Fruit fly (Drosophila melanogaster) whole organism, embryonic: ENCODE measurements around the gene CG8312.
A peak's percentile ranks its signal among the peaks of the same experiment; 100 is the strongest.

Experiments used
- Adf1 ChIP-seq: fragments of 200-800 bp; sonication (Bioruptor generic); IDR thresholded peaks from 2 replicates; pipeline ENCODE4 v1.3.6; 2022; ENCODE audit warnings: missing biosample characterization, missing genetic modification characterization
- Atf6 ChIP-seq: fragments of 200-800 bp; sonication (Bioruptor generic); IDR thresholded peaks from 2 replicates; pipeline ENCODE4 v1.3.6; 2022; ENCODE audit warnings: missing biosample characterization, missing genetic modification characterization
- CG10147 ChIP-seq: fragments of 200-800 bp; sonication (Bioruptor generic); optimal IDR thresholded peaks from 2 replicates; lab custom pipeline; 2019; ENCODE audit warnings: missing biosample characterization, mild to moderate bottlenecking, missing genetic modification characterization, moderate library complexity
- CG10462 ChIP-seq: fragments of 200-800 bp; sonication (Bioruptor generic); optimal IDR thresholded peaks from 2 replicates; lab custom pipeline; 2016; ENCODE audit warnings: missing biosample characterization, missing genetic modification characterization
- CG10979 ChIP-seq: fragments of 200-800 bp; sonication (Bioruptor generic); optimal IDR thresholded peaks from 2 replicates; lab custom pipeline; 2018; ENCODE audit warnings: missing biosample characterization, mild to moderate bottlenecking, missing genetic modification characterization, moderate library complexity
- CG11723 ChIP-seq: fragments of 200-800 bp; sonication (Bioruptor generic); optimal IDR thresholded peaks from 2 replicates; lab custom pipeline; 2017; ENCODE audit warnings: missing biosample characterization, mild to moderate bottlenecking, missing genetic modification characterization
- CG1233 ChIP-seq: fragments of 200-800 bp; sonication (Bioruptor generic); optimal IDR thresholded peaks from 4 replicates; lab custom pipeline; 2018; ENCODE audit warnings: missing biosample characterization, mild to moderate bottlenecking, missing genetic modification characterization
- CG12942 ChIP-seq: fragments of 200-800 bp; sonication (Bioruptor generic); optimal IDR thresholded peaks from 3 replicates; lab custom pipeline; 2016; ENCODE audit warnings: missing biosample characterization, missing genetic modification characterization
- CG14014 ChIP-seq: fragments of 200-800 bp; sonication (Bioruptor generic); IDR thresholded peaks from 2 replicates; pipeline ENCODE4 v1.3.6; 2022; ENCODE audit warnings: missing biosample characterization, missing genetic modification characterization
- CG15269 ChIP-seq: fragments of 200-800 bp; sonication (Bioruptor generic); optimal IDR thresholded peaks from 2 replicates; lab custom pipeline; 2018; ENCODE audit warnings: missing biosample characterization, mild to moderate bottlenecking, missing genetic modification characterization, moderate library complexity
- CG15601 ChIP-seq: fragments of 200-800 bp; sonication (Bioruptor generic); optimal IDR thresholded peaks from 3 replicates; lab custom pipeline; 2019; ENCODE audit warnings: missing biosample characterization, mild to moderate bottlenecking, missing genetic modification characterization, moderate library complexity
- CG17802 ChIP-seq: fragments of 200-800 bp; sonication (Bioruptor generic); optimal IDR thresholded peaks from 2 replicates; lab custom pipeline; 2018; ENCODE audit warnings: missing biosample characterization, mild to moderate bottlenecking, missing genetic modification characterization, moderate library complexity
- CG30431 ChIP-seq: fragments of 200-800 bp; sonication (Bioruptor generic); optimal IDR thresholded peaks from 2 replicates; lab custom pipeline; 2017; ENCODE audit warnings: missing biosample characterization, missing genetic modification characterization
- CG31224 ChIP-seq: fragments of 200-800 bp; sonication (Bioruptor generic); IDR thresholded peaks from 2 replicates; pipeline ENCODE4 v1.3.6; 2022; ENCODE audit warnings: missing biosample characterization, missing genetic modification characterization
- CG31365 ChIP-seq: fragments of 200-800 bp; sonication (Bioruptor generic); optimal IDR thresholded peaks from 2 replicates; lab custom pipeline; 2018; ENCODE audit warnings: missing biosample characterization, mild to moderate bottlenecking, missing genetic modification characterization
- CG3995 ChIP-seq: fragments of 200-800 bp; sonication (Bioruptor generic); optimal IDR thresholded peaks from 3 replicates; lab custom pipeline; 2016; ENCODE audit warnings: missing biosample characterization, missing genetic modification characterization
- CG7271 ChIP-seq: fragments of 200-800 bp; sonication (Bioruptor generic); optimal IDR thresholded peaks from 2 replicates; lab custom pipeline; 2018; ENCODE audit warnings: missing biosample characterization, mild to moderate bottlenecking, missing genetic modification characterization, moderate library complexity
- CG7372 ChIP-seq: fragments of 200-800 bp; sonication (Bioruptor generic); IDR thresholded peaks from 2 replicates; pipeline ENCODE4 v1.3.6; 2022; ENCODE audit warnings: missing biosample characterization, missing genetic modification characterization
- CG8089 ChIP-seq: fragments of 200-800 bp; sonication (Bioruptor generic); optimal IDR thresholded peaks from 3 replicates; lab custom pipeline; 2016; ENCODE audit warnings: missing biosample characterization, missing genetic modification characterization
- CG8388 ChIP-seq: fragments of 200-800 bp; sonication (Bioruptor generic); optimal IDR thresholded peaks from 2 replicates; lab custom pipeline; 2019; ENCODE audit warnings: missing biosample characterization, mild to moderate bottlenecking, missing genetic modification characterization, moderate library complexity
- CG8478 ChIP-seq: fragments of >200 bp; optimal IDR thresholded peaks from 2 replicates; lab custom pipeline; 2018
- CG8765 ChIP-seq: fragments of 200-800 bp; sonication (Bioruptor generic); IDR thresholded peaks from 2 replicates; pipeline ENCODE4 v1.3.6; 2022; ENCODE audit warnings: missing biosample characterization, missing genetic modification characterization
- CG8944 ChIP-seq: fragments of 200-800 bp; sonication (Bioruptor generic); optimal IDR thresholded peaks from 3 replicates; lab custom pipeline; 2016; ENCODE audit warnings: missing biosample characterization, missing genetic modification characterization
- CrebB ChIP-seq: fragments of 200-800 bp; sonication (Bioruptor generic); optimal IDR thresholded peaks from 3 replicates; lab custom pipeline; 2018; ENCODE audit warnings: missing biosample characterization, mild to moderate bottlenecking, missing genetic modification characterization
- Dip3 ChIP-seq: fragments of 200-800 bp; sonication (Bioruptor generic); optimal IDR thresholded peaks from 3 replicates; lab custom pipeline; 2016; ENCODE audit warnings: missing biosample characterization, missing genetic modification characterization
- H2.0 ChIP-seq: fragments of 200-800 bp; sonication (Bioruptor generic); IDR thresholded peaks from 2 replicates; pipeline ENCODE4 v1.3.6; 2022; ENCODE audit warnings: missing biosample characterization, missing genetic modification characterization
- Hand ChIP-seq: fragments of 200-800 bp; sonication (Bioruptor generic); optimal IDR thresholded peaks from 2 replicates; lab custom pipeline; 2017; ENCODE audit warnings: mild to moderate bottlenecking, missing biosample characterization, missing genetic modification reagents, missing genetic modification characterization
- Hmr ChIP-seq: fragments of 200-800 bp; sonication (Bioruptor generic); optimal IDR thresholded peaks from 3 replicates; lab custom pipeline; 2017; ENCODE audit warnings: mild to moderate bottlenecking, missing biosample characterization, missing genetic modification reagents, missing genetic modification characterization
- Hr51 ChIP-seq, 2 experiments: fragments of 200-800 bp; sonication (Bioruptor generic); optimal IDR thresholded peaks; 2 replicates in 1 of 2; 3 replicates in 1 of 2; lab custom pipeline; 2016 to 2018; ENCODE audit warnings: missing biosample characterization in 2 of 2, missing genetic modification characterization in 2 of 2, mild to moderate bottlenecking in 1 of 2, moderate library complexity in 1 of 2
- Mrtf ChIP-seq: fragments of 200-800 bp; sonication (Bioruptor generic); IDR thresholded peaks from 3 replicates; pipeline ENCODE4 v1.3.6; 2022; ENCODE audit warnings: missing biosample characterization, missing genetic modification characterization
- NK7.1 ChIP-seq: fragments of 200-800 bp; sonication (Bioruptor generic); optimal IDR thresholded peaks from 3 replicates; lab custom pipeline; 2016; ENCODE audit warnings: missing biosample characterization, missing genetic modification characterization
- Scr ChIP-seq: fragments of 200-800 bp; sonication (Bioruptor generic); IDR thresholded peaks from 2 replicates; pipeline ENCODE4 v1.3.6; 2022; ENCODE audit warnings: missing biosample characterization, missing genetic modification characterization; ENCODE audit not compliant: partially characterized antibody
- ato ChIP-seq: fragments of 200-800 bp; sonication (Bioruptor generic); IDR thresholded peaks from 2 replicates; pipeline ENCODE4 v1.3.6; 2022; ENCODE audit warnings: missing biosample characterization, missing genetic modification characterization; ENCODE audit not compliant: partially characterized antibody
- caup ChIP-seq: fragments of 200-800 bp; sonication (Bioruptor generic); optimal IDR thresholded peaks from 3 replicates; lab custom pipeline; 2017; ENCODE audit warnings: missing biosample characterization, mild to moderate bottlenecking, missing genetic modification characterization, moderate library complexity; ENCODE audit not compliant: severe bottlenecking
- dimm ChIP-seq: fragments of 200-800 bp; sonication (Bioruptor generic); IDR thresholded peaks from 2 replicates; pipeline ENCODE4 v1.3.6; 2022; ENCODE audit warnings: missing biosample characterization, missing genetic modification characterization
- ems ChIP-seq: fragments of 200-800 bp; sonication (Bioruptor generic); optimal IDR thresholded peaks from 3 replicates; lab custom pipeline; 2016; ENCODE audit warnings: missing biosample characterization, missing genetic modification characterization
- esg ChIP-seq: fragments of 200-800 bp; sonication (Bioruptor generic); conservative IDR thresholded peaks from 2 replicates; pipeline ENCODE4 v1.3.6; 2022; ENCODE audit warnings: missing biosample characterization, missing genetic modification characterization
- hth ChIP-seq: fragments of >200 bp; optimal IDR thresholded peaks from 2 replicates; lab custom pipeline; 2017; ENCODE audit warnings: inconsistent platforms
- mld ChIP-seq: fragments of 200-800 bp; sonication (Bioruptor generic); IDR thresholded peaks from 3 replicates; pipeline ENCODE4 v1.3.6; 2022; ENCODE audit warnings: missing biosample characterization, missing genetic modification characterization; ENCODE audit not compliant: partially characterized antibody
- ro ChIP-seq: fragments of 200-800 bp; sonication (Bioruptor generic); IDR thresholded peaks from 2 replicates; pipeline ENCODE4 v1.3.6; 2022; ENCODE audit warnings: missing biosample characterization, missing genetic modification characterization
- schlank ChIP-seq: fragments of 200-800 bp; sonication (Bioruptor generic); optimal IDR thresholded peaks from 2 replicates; lab custom pipeline; 2018; ENCODE audit warnings: missing biosample characterization, mild to moderate bottlenecking, missing genetic modification characterization
- sqz ChIP-seq: fragments of 200-800 bp; sonication (Bioruptor generic); optimal IDR thresholded peaks from 3 replicates; lab custom pipeline; 2018; ENCODE audit warnings: missing biosample characterization, mild to moderate bottlenecking, missing genetic modification characterization
- ssp ChIP-seq: fragments of 200-800 bp; sonication (Bioruptor generic); IDR thresholded peaks from 2 replicates; pipeline ENCODE4 v1.3.6; 2022; ENCODE audit warnings: missing biosample characterization, missing genetic modification characterization
- tin ChIP-seq: fragments of 200-800 bp; sonication (Bioruptor generic); optimal IDR thresholded peaks from 3 replicates; lab custom pipeline; 2016; ENCODE audit warnings: missing biosample characterization, missing genetic modification characterization
- toy ChIP-seq: fragments of 200-800 bp; sonication (Bioruptor generic); IDR thresholded peaks from 2 replicates; pipeline ENCODE4 v1.3.6; 2022; ENCODE audit warnings: missing biosample characterization, missing genetic modification characterization
- tup ChIP-seq: fragments of 200-800 bp; sonication (Bioruptor generic); optimal IDR thresholded peaks from 2 replicates; lab custom pipeline; 2016; ENCODE audit warnings: missing biosample characterization, mild to moderate bottlenecking, missing genetic modification characterization, moderate library complexity
- unc-4 ChIP-seq: fragments of 200-800 bp; sonication (Bioruptor generic); IDR thresholded peaks from 2 replicates; pipeline ENCODE4 v1.3.6; 2022; ENCODE audit warnings: missing biosample characterization, missing genetic modification characterization; ENCODE audit not compliant: partially characterized antibody
- yki ChIP-seq: fragments of >200 bp; optimal IDR thresholded peaks from 3 replicates; lab custom pipeline; 2018
- zen2 ChIP-seq: fragments of 200-800 bp; sonication (Bioruptor generic); IDR thresholded peaks from 3 replicates; pipeline ENCODE4 v1.3.6; 2022; ENCODE audit warnings: missing biosample characterization, missing genetic modification characterization; ENCODE audit not compliant: partially characterized antibody
- zfh2 ChIP-seq: fragments of 200-800 bp; sonication (Bioruptor generic); optimal IDR thresholded peaks from 2 replicates; lab custom pipeline; 2016; ENCODE audit warnings: missing biosample characterization, missing genetic modification characterization

Gene CG8312

DNA sequence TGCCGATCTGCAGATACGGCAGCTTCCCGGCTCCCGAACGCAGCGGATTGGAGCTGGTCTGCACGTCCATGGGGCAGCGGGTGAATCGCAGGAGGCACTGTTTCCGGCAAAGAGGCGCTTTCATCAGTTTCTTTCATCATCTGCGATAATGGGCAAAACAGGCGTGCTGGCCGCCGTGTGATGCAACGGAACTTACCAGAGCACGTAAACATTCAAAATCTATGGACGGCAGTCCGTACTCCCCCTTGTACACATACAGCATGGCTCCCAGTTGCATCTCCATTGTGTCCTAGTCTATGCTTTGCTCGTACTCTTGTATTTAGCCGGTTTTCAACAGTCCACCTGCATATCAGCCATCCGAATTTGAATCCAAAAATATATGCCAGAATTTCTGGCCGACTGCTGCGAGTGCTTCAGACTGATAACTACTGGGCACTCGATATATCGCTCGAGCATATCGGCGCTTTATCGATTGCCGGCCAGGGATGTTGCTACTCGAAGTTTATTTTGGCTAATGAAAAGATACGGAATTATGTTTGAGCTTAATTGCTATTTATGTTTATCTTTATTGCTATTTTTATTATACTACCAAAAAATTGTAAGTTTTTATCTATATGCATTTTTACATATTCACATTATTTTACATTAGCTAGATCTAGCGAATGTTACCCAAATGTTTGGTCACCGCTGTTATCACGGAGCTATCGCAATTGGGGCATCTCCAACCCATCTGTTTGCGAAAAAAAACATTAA, 27.7 kb upstream of the CG8312 start, which contains the start of the genes CG9393 and Vps45 (continued):
- TF ChIP-seq CG10462 (GFP tag; lab: Kevin White, UChicago) (peak; percentile 37), CG30431 (GFP tag; lab: Kevin White, UChicago) (no peak), yki (lab: Kevin White, UChicago) (no peak), ro (GFP tag; lab: Robert Waterston, UW) (no peak), caup (GFP tag; lab: Kevin White, UChicago) (peak; percentile 43), CG17802 (peak; percentile 5), CG10979 (tag; lab: Kevin White, UChicago) (peak; percentile 45), CG7271 (no peak), ato (GFP tag; lab: Robert Waterston, UW) (peak; percentile 87), CG7372 (GFP tag; lab: Robert Waterston, UW) (peak; percentile 40; the same call in 1 of the 2 replicates), dimm (GFP tag; lab: Robert Waterston, UW) (no peak), NK7.1 (GFP tag; lab: Kevin White, UChicago) (no peak), zen2 (GFP tag; lab: Robert Waterston, UW) (peak; percentile 81), CrebB (tag; lab: Kevin White, UChicago) (no peak), CG8388 (no peak), CG1233 (GFP tag; lab: Kevin White, UChicago) (peak; percentile 15), CG10147 (no peak), CG31365 (no peak), CG12942 (GFP tag; lab: Kevin White, UChicago) (peak; percentile 61), ems (peak; percentile 69), Scr (GFP tag; lab: Robert Waterston, UW) (peak; percentile 94), CG31224 (no peak), esg (GFP tag; lab: Robert Waterston, UW) (peak; percentile 50; the same call in 1 of the 2 replicates), Hmr (GFP tag; lab: Kevin White, UChicago) (no peak), Dip3 (GFP tag; lab: Kevin White, UChicago) (peak; percentile 71), CG8765 (GFP tag; lab: Robert Waterston, UW) (peak; percentile 49; the same call in 1 of the 2 replicates), zfh2 (GFP tag; lab: Kevin White, UChicago) (peak; percentile 79), H2.0 (no peak), schlank (tag; lab: Kevin White, UChicago) (no peak), unc-4 (GFP tag; lab: Robert Waterston, UW) (peak; percentile 97), Hand (GFP tag; lab: Kevin White, UChicago) (no peak), CG8478 (lab: Kevin White, UChicago) (no peak), tup (GFP tag; lab: Kevin White, UChicago) (peak; percentile 25), Atf6 (no peak; the same call in 1 of the 2 replicates), sqz (GFP tag; lab: Kevin White, UChicago) (no peak), CG14014 (GFP tag; lab: Robert Waterston, UW) (no peak; the same call in 1 of the 2 replicates), CG8944 (GFP tag; lab: Kevin White, UChicago) (peak; percentile 7), CG11723 (no peak), ssp (peak; percentile 55), CG3995 (GFP tag; lab: Kevin White, UChicago) (peak; percentile 92), toy (no peak), Hr51 (GFP tag; optimal IDR thresholded peaks at IDR 0.05; lab: Kevin White, UChicago) (peak in 1 of 2 experiments; percentile 78), mld (GFP tag; lab: Robert Waterston, UW) (peak; percentile 89), CG15601 (tag; lab: Kevin White, UChicago) (peak; percentile 64), tin (peak; percentile 70), CG8089 (GFP tag; lab: Kevin White, UChicago) (peak; percentile 46), Adf1 (GFP tag; lab: Robert Waterston, UW) (peak; percentile 9; the same call in 1 of the 2 replicates), CG15269 (tag; lab: Kevin White, UChicago) (no peak), hth (lab: Kevin White, UChicago) (no peak), Mrtf (no peak)
